Worm (Caenorhabditis elegans) whole organism, midembryonic: ENCODE results near the gene pitr-4.

Experiments used
- T22C8.4 ChIP-seq: fragments of 200-800 bp; sonication (Bioruptor generic); IDR thresholded peaks from 2 replicates; pipeline ENCODE4 v1.3.6; 2022; ENCODE audit warnings: missing genetic modification characterization, missing compliant biosample characterization
- cog-1 ChIP-seq: sonication (generic microtip); optimal IDR thresholded peaks from 2 replicates; lab custom pipeline; 2016; ENCODE audit warnings: missing genetic modification characterization, missing compliant biosample characterization
- flt-1 ChIP-seq: fragments of 200-800 bp; sonication (Bioruptor generic); IDR thresholded peaks from 2 replicates; pipeline ENCODE4 v1.3.6; 2022; ENCODE audit warnings: missing genetic modification characterization, missing compliant biosample characterization
- klf-2 ChIP-seq: fragments of 200-800 bp; sonication (Bioruptor generic); conservative IDR thresholded peaks from 2 replicates; pipeline ENCODE4 v1.3.6; 2022; ENCODE audit warnings: missing genetic modification reagents, missing genetic modification characterization, missing compliant biosample characterization
- med-1 ChIP-seq: sonication (generic microtip); optimal IDR thresholded peaks from 2 replicates; lab custom pipeline; 2017; ENCODE audit warnings: missing genetic modification characterization, mild to moderate bottlenecking, missing compliant biosample characterization, antibody characterized with exemption, missing genetic modification reagents; ENCODE audit not compliant: insufficient read depth
- ref-1 ChIP-seq: fragments of 200-800 bp; sonication (Bioruptor generic); conservative IDR thresholded peaks from 2 replicates; pipeline ENCODE4 v1.3.6; 2022; ENCODE audit warnings: missing genetic modification reagents, missing genetic modification characterization, missing compliant biosample characterization
- tab-1 ChIP-seq: fragments of 200-800 bp; sonication (Bioruptor generic); IDR thresholded peaks from 2 replicates; pipeline ENCODE4 v1.3.6; 2022; ENCODE audit warnings: missing genetic modification characterization, missing compliant biosample characterization
- ztf-23 ChIP-seq: fragments of 200-800 bp; sonication (Bioruptor generic); IDR thresholded peaks from 2 replicates; pipeline ENCODE4 v1.3.6; 2022; ENCODE audit warnings: missing genetic modification reagents, missing genetic modification characterization, missing compliant biosample characterization
- ztf-29 ChIP-seq: fragments of 200-800 bp; sonication (Bioruptor generic); IDR thresholded peaks from 2 replicates; pipeline ENCODE4 v1.3.6; 2022; ENCODE audit warnings: missing genetic modification reagents, missing genetic modification characterization, missing compliant biosample characterization

pitr-4 gene

DNA sequence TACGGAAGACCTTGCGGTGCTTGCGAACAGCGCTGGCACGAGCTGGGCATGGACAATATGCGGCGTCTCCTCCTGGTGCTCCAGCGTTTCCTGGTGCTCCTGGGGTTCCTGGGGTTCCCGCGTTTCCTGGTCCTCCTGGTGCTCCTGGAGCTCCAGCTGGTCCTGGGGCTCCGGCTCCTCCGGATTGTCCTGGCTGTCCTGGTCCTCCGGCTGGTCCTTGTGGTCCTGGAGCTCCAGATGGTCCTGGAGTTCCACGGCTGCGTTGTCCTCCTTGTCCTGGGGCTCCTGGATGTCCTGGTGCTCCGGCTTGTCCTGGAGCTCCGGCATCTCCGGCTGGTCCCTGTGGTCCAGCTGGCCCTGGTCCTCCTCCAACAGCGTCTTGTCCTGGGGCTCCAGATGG lies 29.1 kb downstream of the pitr-4 start:
- TF ChIP-seq flt-1 (GFP tag; lab: Robert Waterston, UW) (no peak), klf-2 (no peak), ref-1 (GFP tag; lab: Robert Waterston, UW) (no peak), cog-1 (tag; lab: Kevin White, UChicago) (no peak), tab-1 (GFP tag; lab: Robert Waterston, UW) (no peak), ztf-23 (GFP tag; lab: Robert Waterston, UW) (no peak), T22C8.4 (no peak), med-1 (GFP tag; lab: Kevin White, UChicago) (no peak), ztf-29 (GFP tag; lab: Robert Waterston, UW) (no peak)

DNA sequence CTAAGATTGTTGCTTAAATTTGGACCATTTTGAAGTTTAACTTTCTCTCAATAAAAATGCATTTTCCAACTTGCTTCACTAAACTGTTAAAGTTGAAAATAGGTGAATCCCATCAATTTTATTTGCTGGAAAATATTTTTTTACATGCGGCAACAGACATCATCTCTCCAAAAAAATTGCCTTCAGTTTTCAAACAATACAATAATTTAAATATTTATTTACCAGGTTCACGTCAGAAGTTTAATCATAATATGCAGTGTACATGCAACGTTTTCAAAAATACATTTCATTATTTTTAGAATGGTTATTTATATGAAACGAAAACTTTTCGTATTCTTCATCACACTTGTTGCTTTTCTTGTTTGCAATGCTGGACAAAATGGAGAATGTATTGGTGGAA lies 30.5 kb downstream of the pitr-4 start, which contains the start of gene T06E4.5:
Gene T06E4.5, plus strand, starts transcription at position 301 of the 400 bp plus-strand sequence.
- TF ChIP-seq med-1 (GFP tag; lab: Kevin White, UChicago) (no peak), ztf-23 (GFP tag; lab: Robert Waterston, UW) (no peak), flt-1 (GFP tag; lab: Robert Waterston, UW) (no peak), cog-1 (tag; lab: Kevin White, UChicago) (no peak), ztf-29 (GFP tag; lab: Robert Waterston, UW) (no peak)

DNA sequence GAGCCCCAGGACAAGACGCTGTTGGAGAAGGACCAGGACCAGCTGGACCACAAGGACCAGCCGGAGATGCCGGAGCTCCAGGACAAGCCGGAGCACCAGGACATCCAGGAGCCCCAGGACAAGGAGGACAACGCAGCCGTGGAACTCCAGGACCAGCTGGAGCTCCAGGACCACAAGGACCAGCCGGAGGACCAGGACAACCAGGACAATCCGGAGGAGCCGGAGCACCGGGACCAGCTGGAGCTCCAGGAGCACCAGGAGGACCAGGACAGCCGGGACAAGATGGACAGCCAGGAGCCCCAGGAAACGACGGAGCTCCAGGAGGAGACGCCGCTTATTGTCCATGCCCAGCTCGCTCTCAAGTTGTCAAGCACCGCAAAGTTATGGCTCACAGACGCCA lies 30.9 kb downstream of the pitr-4 start:
- TF ChIP-seq med-1 (GFP tag; lab: Kevin White, UChicago), result no peak
- no peak for TF ChIP-seq flt-1 (GFP tag; lab: Robert Waterston, UW)
- no peak for TF ChIP-seq ztf-29 (GFP tag; lab: Robert Waterston, UW)
- no peak for TF ChIP-seq klf-2
- no peak for TF ChIP-seq ref-1 (GFP tag; lab: Robert Waterston, UW)
- no peak for TF ChIP-seq T22C8.4
- TF ChIP-seq ztf-23 (GFP tag; lab: Robert Waterston, UW), result no peak
- no peak for TF ChIP-seq cog-1 (tag; lab: Kevin White, UChicago)

DNA sequence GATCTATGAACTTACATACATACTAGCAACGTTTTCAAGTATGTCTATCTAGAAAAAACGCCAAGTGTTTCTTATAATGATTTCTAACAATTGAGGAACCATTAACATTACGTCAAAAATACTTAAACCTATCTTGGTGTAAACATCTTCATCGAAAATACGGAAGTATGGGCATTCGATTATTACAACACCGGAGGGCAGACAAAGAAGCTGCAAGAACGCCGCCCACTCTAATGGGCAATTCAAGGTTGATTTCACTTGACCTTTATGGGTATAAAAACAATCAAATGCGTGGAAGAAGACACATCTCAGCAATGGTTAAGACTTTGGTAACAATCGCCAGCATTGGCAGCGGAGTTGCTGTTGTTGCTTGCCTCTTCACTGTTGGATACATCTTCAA lies 31.8 kb downstream of the pitr-4 start, which contains the start of gene col-146:
Gene col-146, plus strand, starts transcription at position 301 of the 400 bp plus-strand sequence.
- TF ChIP-seq flt-1 (GFP tag; lab: Robert Waterston, UW) (no peak), ztf-29 (GFP tag; lab: Robert Waterston, UW) (no peak), med-1 (GFP tag; lab: Kevin White, UChicago) (no peak), ref-1 (GFP tag; lab: Robert Waterston, UW) (no peak), ztf-23 (GFP tag; lab: Robert Waterston, UW) (no peak), cog-1 (tag; lab: Kevin White, UChicago) (no peak), tab-1 (GFP tag; lab: Robert Waterston, UW) (no peak), klf-2 (no peak), T22C8.4 (no peak)

DNA sequence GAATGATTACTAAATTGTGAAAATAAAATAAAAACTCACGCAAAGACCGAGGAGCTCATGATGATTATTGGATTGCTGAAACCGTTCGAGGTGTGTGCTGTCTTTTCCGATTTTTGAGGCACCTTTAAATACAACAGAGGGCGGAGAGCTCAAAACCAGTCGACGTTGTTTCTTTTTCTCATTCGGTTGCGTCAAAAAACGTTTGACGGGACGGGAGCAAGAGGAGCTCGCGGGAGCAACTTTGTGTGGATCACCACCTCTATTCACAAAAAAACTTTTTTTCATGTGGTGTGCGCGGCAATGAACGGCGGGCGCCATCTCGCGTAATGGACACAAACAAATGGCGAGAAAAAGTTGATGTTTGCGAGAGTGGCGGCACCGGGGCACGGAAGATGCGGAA lies 32.3 kb downstream of the pitr-4 start, which contains the start of gene idpc-3:
Gene idpc-3, minus strand, starts transcription at position 101 of the 400 bp plus-strand sequence.
- TF ChIP-seq klf-2, result no peak
- no peak for TF ChIP-seq cog-1 (tag; lab: Kevin White, UChicago)
- TF ChIP-seq ztf-23 (GFP tag; lab: Robert Waterston, UW), result no peak
- no peak for TF ChIP-seq tab-1 (GFP tag; lab: Robert Waterston, UW)
- TF ChIP-seq med-1 (GFP tag; lab: Kevin White, UChicago), result no peak
- no peak for TF ChIP-seq ref-1 (GFP tag; lab: Robert Waterston, UW)
- no peak for TF ChIP-seq flt-1 (GFP tag; lab: Robert Waterston, UW)
- no peak for TF ChIP-seq ztf-29 (GFP tag; lab: Robert Waterston, UW)
- no peak for TF ChIP-seq T22C8.4

DNA sequence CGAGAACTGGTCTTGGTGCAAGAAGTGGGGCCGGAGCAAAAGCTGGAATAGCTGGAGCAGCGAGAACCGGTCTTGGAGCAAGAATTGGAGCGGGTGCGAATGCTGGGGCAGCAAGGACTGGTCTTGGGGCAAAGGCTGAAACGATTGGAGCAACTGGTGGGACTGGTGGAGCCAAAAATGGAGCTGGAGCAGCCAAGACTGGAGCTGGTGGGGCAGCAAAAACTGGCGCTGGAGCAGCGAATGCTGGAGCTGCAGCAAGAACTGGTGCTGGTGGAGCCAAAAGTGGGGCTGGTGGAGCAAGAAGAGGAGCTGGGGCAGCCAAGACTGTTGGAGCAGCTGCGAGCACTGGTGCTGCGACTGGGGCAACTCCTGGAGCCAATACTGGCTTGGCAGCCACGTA lies 32.8 kb downstream of the pitr-4 start:
- TF ChIP-seq flt-1 (GFP tag; lab: Robert Waterston, UW), result no peak
- no peak for TF ChIP-seq ztf-23 (GFP tag; lab: Robert Waterston, UW)
- no peak for TF ChIP-seq T22C8.4
- TF ChIP-seq tab-1 (GFP tag; lab: Robert Waterston, UW), result no peak
- TF ChIP-seq cog-1 (tag; lab: Kevin White, UChicago), result no peak
- no peak for TF ChIP-seq ztf-29 (GFP tag; lab: Robert Waterston, UW)
- TF ChIP-seq ref-1 (GFP tag; lab: Robert Waterston, UW), result no peak
- TF ChIP-seq klf-2, result no peak
- no peak for TF ChIP-seq med-1 (GFP tag; lab: Kevin White, UChicago)

DNA sequence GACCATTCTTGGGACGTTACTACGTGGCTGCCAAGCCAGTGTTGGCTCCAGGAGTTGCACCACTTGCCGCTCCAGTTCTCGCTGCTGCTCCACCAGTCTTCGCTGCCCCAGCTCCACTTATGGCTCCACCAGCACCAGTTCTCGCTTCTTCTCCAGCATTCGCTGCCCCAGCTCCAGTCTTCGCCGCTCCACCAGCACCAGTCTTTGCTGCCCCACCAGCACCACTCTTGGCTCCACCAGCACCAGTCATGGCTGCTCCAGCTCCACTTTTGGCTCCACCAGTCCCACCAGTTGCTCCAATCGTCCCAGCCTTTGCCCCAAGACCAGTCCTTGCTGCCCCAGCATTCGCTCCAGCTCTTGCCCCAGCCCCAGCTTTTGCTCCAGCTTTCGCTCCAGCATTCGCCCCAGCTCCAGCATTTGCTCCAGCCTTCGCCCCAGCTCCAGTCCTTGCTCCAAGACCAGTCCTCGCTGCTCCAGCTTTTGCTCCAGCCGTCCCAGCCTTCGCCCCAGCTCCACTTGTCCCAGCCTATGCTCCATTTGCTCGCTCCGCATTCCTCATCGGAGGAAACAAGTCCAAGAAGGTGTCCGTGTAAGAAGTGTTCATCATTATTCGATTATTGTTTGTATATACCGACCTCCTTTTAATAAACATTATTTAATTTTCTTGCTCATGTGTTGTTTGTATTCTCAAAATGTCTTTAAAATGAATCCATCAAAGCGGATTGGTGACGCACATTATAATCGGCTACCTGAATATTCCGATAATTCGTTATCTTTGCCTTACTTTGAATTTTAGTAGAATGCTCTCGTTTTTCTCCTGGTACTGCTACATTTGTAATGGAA lies 35.6 kb downstream of the pitr-4 start, which contains the start of gene T06E4.7:
Gene T06E4.7, plus strand, starts transcription at position 793 of the 843 bp plus-strand sequence.
- TF ChIP-seq med-1 (GFP tag; lab: Kevin White, UChicago) (no peak), flt-1 (GFP tag; lab: Robert Waterston, UW) (no peak), klf-2 (no peak), ztf-29 (GFP tag; lab: Robert Waterston, UW) (no peak), tab-1 (GFP tag; lab: Robert Waterston, UW) (no peak; the same call in 1 of the 2 replicates), T22C8.4 (no peak), ztf-23 (GFP tag; lab: Robert Waterston, UW) (no peak), ref-1 (GFP tag; lab: Robert Waterston, UW) (no peak), cog-1 (tag; lab: Kevin White, UChicago) (no peak)

DNA sequence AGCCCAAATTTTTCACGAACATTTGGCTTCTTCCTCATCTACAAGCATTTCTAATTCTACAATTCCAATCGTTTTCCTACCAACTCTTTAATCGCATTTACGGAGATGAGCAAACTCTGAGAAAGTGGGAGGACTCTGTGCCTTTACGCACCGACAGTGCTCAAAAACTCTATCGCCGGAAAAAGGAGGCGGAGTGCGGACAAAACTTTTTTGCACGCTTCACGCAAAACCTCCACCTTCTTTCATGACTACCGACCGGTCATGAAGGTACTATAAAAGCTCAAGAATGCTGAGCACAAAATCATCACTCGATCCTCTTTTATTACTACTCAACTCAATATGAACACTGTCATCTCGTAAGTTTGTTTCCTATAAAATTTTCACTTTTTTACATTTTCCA lies 36.3 kb downstream of the pitr-4 start, which contains the start of gene idpc-4:
Gene idpc-4, plus strand, starts transcription at position 301 of the 400 bp plus-strand sequence.
- no peak for TF ChIP-seq ztf-29 (GFP tag; lab: Robert Waterston, UW)
- TF ChIP-seq tab-1 (GFP tag; lab: Robert Waterston, UW), result no peak
- TF ChIP-seq ztf-23 (GFP tag; lab: Robert Waterston, UW), result no peak
- no peak for TF ChIP-seq ref-1 (GFP tag; lab: Robert Waterston, UW)
- TF ChIP-seq flt-1 (GFP tag; lab: Robert Waterston, UW), result no peak
- TF ChIP-seq med-1 (GFP tag; lab: Kevin White, UChicago), result no peak
- TF ChIP-seq cog-1 (tag; lab: Kevin White, UChicago), result no peak
- no peak for TF ChIP-seq klf-2
- TF ChIP-seq T22C8.4, result no peak
